Worm (Caenorhabditis elegans) whole organism, L1 larva: ENCODE results near the gene phf-32.
A peak's percentile ranks its signal among the peaks of the same experiment; 100 is the strongest.

ENCODE experiments used
- C34B4.2 ChIP-seq: sonication (generic microtip); optimal IDR thresholded peaks from 2 replicates; lab custom pipeline; 2017; ENCODE audit warnings: mild to moderate bottlenecking, missing genetic modification characterization, missing compliant biosample characterization
- F16B12.6 ChIP-seq: fragments of 150-350 bp; optimal IDR thresholded peaks from 2 replicates; lab custom pipeline; 2014; ENCODE audit warnings: missing biosample characterization, missing genetic modification characterization
- Y116A8C.19 ChIP-seq: sonication (generic microtip); optimal IDR thresholded peaks from 2 replicates; lab custom pipeline; 2016; ENCODE audit warnings: missing compliant biosample characterization, missing genetic modification characterization, borderline replicate concordance
- alr-1 ChIP-seq: fragments of 200-800 bp; sonication (Bioruptor generic); optimal IDR thresholded peaks from 2 replicates; lab custom pipeline; 2018; ENCODE audit warnings: borderline replicate concordance, mild to moderate bottlenecking, missing genetic modification characterization, missing compliant biosample characterization
- blmp-1 ChIP-seq: fragments of 150-350 bp; optimal IDR thresholded peaks from 2 replicates; lab custom pipeline; 2014; ENCODE audit warnings: missing biosample characterization, missing genetic modification characterization
- ceh-63 ChIP-seq: fragments of 200-800 bp; sonication (Bioruptor generic); optimal IDR thresholded peaks from 2 replicates; lab custom pipeline; 2018; ENCODE audit warnings: mild to moderate bottlenecking, missing genetic modification characterization, missing compliant biosample characterization
- ceh-88 ChIP-seq: fragments of 200-800 bp; sonication (Bioruptor generic); IDR thresholded peaks from 2 replicates; pipeline ENCODE4 v1.3.6; 2022; ENCODE audit warnings: missing genetic modification characterization, missing compliant biosample characterization
- ces-1 ChIP-seq: fragments of 150-350 bp; optimal IDR thresholded peaks from 2 replicates; lab custom pipeline; 2014; ENCODE audit warnings: missing biosample characterization, missing genetic modification reagents, missing genetic modification characterization
- dpl-1 ChIP-seq, 3 experiments: fragments of 150-350 bp in 2 of 3; sonication (generic microtip) in 1 of 3; optimal IDR thresholded peaks; 2 replicates each; lab custom pipeline; 2014 to 2017; ENCODE audit warnings: missing biosample characterization in 3 of 3, missing genetic modification characterization in 3 of 3, missing genetic modification reagents in 3 of 3
- efl-1 ChIP-seq, 4 experiments: fragments of 150-350 bp; optimal IDR thresholded peaks in 3 of 4; peaks in 1 of 4; 1 replicate in 1 of 4; 2 replicates in 3 of 4; lab custom pipeline; 2014; ENCODE audit warnings: missing biosample characterization in 2 of 4, missing genetic modification characterization in 2 of 4, missing genetic modification reagents in 2 of 4
- egl-13 ChIP-seq: sonication (generic microtip); optimal IDR thresholded peaks from 2 replicates; lab custom pipeline; 2016; ENCODE audit warnings: missing genotype, missing genetic modification reagents, missing genetic modification characterization, missing compliant biosample characterization
- egl-27 ChIP-seq, 2 experiments: fragments of 150-350 bp in 1 of 2; sonication (generic microtip); optimal IDR thresholded peaks; 3 replicates each; lab custom pipeline; 2017 to 2018; ENCODE audit warnings: missing biosample characterization in 2 of 2, missing genetic modification characterization in 2 of 2, missing genetic modification reagents in 2 of 2
- elt-2 ChIP-seq: sonication (generic microtip); optimal IDR thresholded peaks from 2 replicates; lab custom pipeline; 2016; ENCODE audit warnings: missing genetic modification characterization, mild to moderate bottlenecking, inconsistent platforms, missing compliant biosample characterization, missing genetic modification reagents
- elt-3 ChIP-seq, 6 experiments: fragments of 150-350 bp in 1 of 6; sonication (generic microtip); optimal IDR thresholded peaks; 2 replicates each; lab custom pipeline; 2017 to 2018; ENCODE audit warnings: missing biosample characterization in 6 of 6, missing genetic modification characterization in 6 of 6, inconsistent platforms in 1 of 6
- ets-5 ChIP-seq: fragments of 200-800 bp; sonication (Bioruptor generic); IDR thresholded peaks from 2 replicates; pipeline ENCODE4 v1.3.6; 2022; ENCODE audit warnings: missing genetic modification characterization, missing compliant biosample characterization
- fkh-10 ChIP-seq: sonication (generic microtip); optimal IDR thresholded peaks from 2 replicates; lab custom pipeline; 2017; ENCODE audit warnings: missing biosample characterization, missing genetic modification reagents, missing genetic modification characterization
- fkh-8 ChIP-seq: sonication (generic microtip); optimal IDR thresholded peaks from 2 replicates; lab custom pipeline; 2016; ENCODE audit warnings: mild to moderate bottlenecking, missing genetic modification characterization, missing compliant biosample characterization
- fos-1 ChIP-seq: fragments of 150-350 bp; optimal IDR thresholded peaks from 2 replicates; lab custom pipeline; 2014; ENCODE audit warnings: missing biosample characterization, missing genetic modification characterization
- hlh-17 ChIP-seq: fragments of 200-800 bp; sonication (Bioruptor generic); optimal IDR thresholded peaks from 2 replicates; lab custom pipeline; 2018; ENCODE audit warnings: missing genetic modification characterization, mild to moderate bottlenecking, missing compliant biosample characterization, moderate library complexity, borderline replicate concordance
- irx-1 ChIP-seq: sonication (generic microtip); optimal IDR thresholded peaks from 2 replicates; lab custom pipeline; 2016; ENCODE audit warnings: missing genetic modification characterization, missing compliant biosample characterization
- isw-1 ChIP-seq: fragments of 200-800 bp; sonication (Bioruptor generic); IDR thresholded peaks from 2 replicates; pipeline ENCODE4 v1.3.6; 2022; ENCODE audit warnings: missing genetic modification characterization, missing compliant biosample characterization
- lin-15B ChIP-seq: fragments of 150-350 bp; sonication (generic microtip); optimal IDR thresholded peaks from 3 replicates; lab custom pipeline; 2014; ENCODE audit warnings: missing biosample characterization, missing genetic modification characterization
- lin-39 ChIP-seq: fragments of 150-350 bp; optimal IDR thresholded peaks from 2 replicates; lab custom pipeline; 2014; ENCODE audit warnings: missing biosample characterization, missing genetic modification reagents, missing genetic modification characterization
- lsy-2 ChIP-seq, 2 experiments: fragments of 150-350 bp; optimal IDR thresholded peaks; 2 replicates each; lab custom pipeline; 2014; ENCODE audit warnings: missing biosample characterization in 2 of 2, missing genetic modification characterization in 2 of 2
- mab-9 ChIP-seq: fragments of 200-800 bp; sonication (Bioruptor generic); IDR thresholded peaks from 2 replicates; pipeline ENCODE4 v1.3.6; 2022; ENCODE audit warnings: missing genetic modification reagents, missing genetic modification characterization, missing compliant biosample characterization
- mef-2 ChIP-seq: fragments of 150-350 bp; optimal IDR thresholded peaks from 2 replicates; lab custom pipeline; 2014; ENCODE audit warnings: missing biosample characterization, missing genetic modification characterization
- mep-1 ChIP-seq: fragments of 150-350 bp; optimal IDR thresholded peaks from 2 replicates; lab custom pipeline; 2014; ENCODE audit warnings: missing biosample characterization, missing genetic modification characterization
- nhr-11 ChIP-seq: fragments of 150-350 bp; optimal IDR thresholded peaks from 2 replicates; lab custom pipeline; 2014; ENCODE audit warnings: missing biosample characterization, missing genetic modification characterization
- nhr-12 ChIP-seq: sonication (generic microtip); optimal IDR thresholded peaks from 2 replicates; lab custom pipeline; 2017; ENCODE audit warnings: missing biosample characterization, missing genetic modification characterization
- nhr-19 ChIP-seq: fragments of 200-800 bp; sonication (Bioruptor generic); conservative IDR thresholded peaks from 2 replicates; pipeline ENCODE4 v1.3.6; 2022; ENCODE audit warnings: missing genetic modification characterization, missing compliant biosample characterization
- nhr-20 ChIP-seq: sonication (generic microtip); optimal IDR thresholded peaks from 2 replicates; lab custom pipeline; 2016; ENCODE audit warnings: mild to moderate bottlenecking, missing genetic modification characterization, missing compliant biosample characterization
- nhr-28 ChIP-seq: fragments of 150-350 bp; optimal IDR thresholded peaks from 2 replicates; lab custom pipeline; 2014; ENCODE audit warnings: missing biosample characterization, missing genetic modification characterization
- nhr-76 ChIP-seq: sonication (generic microtip); optimal IDR thresholded peaks from 2 replicates; lab custom pipeline; 2017; ENCODE audit warnings: missing biosample characterization, missing genetic modification characterization
- nhr-77 ChIP-seq: fragments of 150-350 bp; optimal IDR thresholded peaks from 2 replicates; lab custom pipeline; 2014; ENCODE audit warnings: missing biosample characterization, missing genetic modification characterization
- nhr-85 ChIP-seq: sonication (generic microtip); peaks from one replicate; lab custom pipeline; 2016; ENCODE audit warnings: missing genetic modification characterization, inconsistent platforms, missing compliant biosample characterization
- pax-3 ChIP-seq: fragments of 200-800 bp; sonication (Bioruptor generic); optimal IDR thresholded peaks from 2 replicates; lab custom pipeline; 2018; ENCODE audit warnings: mild to moderate bottlenecking, missing genetic modification characterization, moderate library complexity, missing compliant biosample characterization
- pqm-1 ChIP-seq: sonication (generic microtip); optimal IDR thresholded peaks from 3 replicates; lab custom pipeline; 2017; ENCODE audit warnings: missing biosample characterization, missing genetic modification characterization
- rnt-1 ChIP-seq: sonication (generic microtip); optimal IDR thresholded peaks from 2 replicates; lab custom pipeline; 2016; ENCODE audit warnings: mild to moderate bottlenecking, missing genetic modification characterization, moderate library complexity, missing compliant biosample characterization
- skn-1 ChIP-seq: fragments of 150-350 bp; optimal IDR thresholded peaks from 2 replicates; lab custom pipeline; 2014; ENCODE audit warnings: missing biosample characterization, missing genetic modification characterization
- sox-4 ChIP-seq: sonication (generic microtip); optimal IDR thresholded peaks from 2 replicates; lab custom pipeline; 2016; ENCODE audit warnings: missing genetic modification characterization, missing compliant biosample characterization
- tbx-2 ChIP-seq: sonication (generic microtip); optimal IDR thresholded peaks from 2 replicates; lab custom pipeline; 2016; ENCODE audit warnings: missing genetic modification characterization, missing compliant biosample characterization
- tlp-1 ChIP-seq: fragments of 150-350 bp; optimal IDR thresholded peaks from 2 replicates; lab custom pipeline; 2014; ENCODE audit warnings: missing biosample characterization, missing genetic modification characterization
- unc-30 ChIP-seq: sonication (generic microtip); optimal IDR thresholded peaks from 2 replicates; lab custom pipeline; 2017; ENCODE audit warnings: missing biosample characterization, missing genetic modification characterization
- unc-62 ChIP-seq: fragments of 150-350 bp; optimal IDR thresholded peaks from 2 replicates; lab custom pipeline; 2014; ENCODE audit warnings: missing biosample characterization, missing genetic modification reagents, missing genetic modification characterization
- unc-86 ChIP-seq: sonication (generic microtip); optimal IDR thresholded peaks from 2 replicates; lab custom pipeline; 2016; ENCODE audit warnings: missing genetic modification characterization, missing compliant biosample characterization
- unc-98 ChIP-seq: fragments of 200-800 bp; sonication (Bioruptor generic); IDR thresholded peaks from 2 replicates; pipeline ENCODE4 v1.3.6; 2022; ENCODE audit warnings: missing genetic modification characterization, missing compliant biosample characterization
- vab-15 ChIP-seq: sonication (generic microtip); optimal IDR thresholded peaks from 2 replicates; lab custom pipeline; 2017; ENCODE audit warnings: missing genotype, mild to moderate bottlenecking, missing genetic modification characterization, missing compliant biosample characterization
- xbp-1 ChIP-seq: sonication (generic microtip); optimal IDR thresholded peaks from 2 replicates; lab custom pipeline; 2016; ENCODE audit warnings: missing genetic modification characterization, missing compliant biosample characterization
- zip-4 ChIP-seq: fragments of 200-800 bp; sonication (Bioruptor generic); optimal IDR thresholded peaks from 2 replicates; lab custom pipeline; 2018; ENCODE audit warnings: mild to moderate bottlenecking, missing genetic modification characterization, moderate library complexity, missing compliant biosample characterization
- ztf-11 ChIP-seq, 2 experiments: sonication (generic microtip); optimal IDR thresholded peaks; 2 replicates each; lab custom pipeline; 2016 to 2017; ENCODE audit warnings: missing genetic modification characterization in 2 of 2, missing biosample characterization in 1 of 2, missing compliant biosample characterization in 1 of 2
- ztf-4 ChIP-seq: fragments of 150-350 bp; optimal IDR thresholded peaks from 2 replicates; lab custom pipeline; 2014; ENCODE audit warnings: missing biosample characterization, missing genetic modification characterization

phf-32 gene

DNA sequence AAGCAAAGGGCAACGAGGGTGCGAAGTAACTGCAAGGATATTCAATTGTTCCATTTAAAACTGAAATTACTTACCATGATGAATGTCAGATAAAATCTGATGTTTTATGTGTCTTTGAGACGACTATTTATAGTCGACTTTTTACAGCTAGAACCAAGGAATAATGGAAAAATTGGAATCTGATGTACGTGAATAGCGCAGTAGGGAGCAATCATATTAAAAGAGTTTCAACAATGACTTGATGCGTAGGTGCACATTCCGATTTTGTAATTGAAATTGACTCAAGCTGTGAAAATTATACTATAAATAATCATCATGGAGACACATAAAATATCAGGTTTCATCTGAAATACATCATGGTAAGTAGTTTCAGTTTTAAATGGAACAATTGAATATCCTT, 36.6 kb downstream of the phf-32 start, which contains the start of the genes nspc-9 and nspc-10:
TSS of gene nspc-9 (minus strand) at position 101 of the 400 bp plus-strand sequence.
TSS of gene nspc-10 (plus strand) at position 331 of the 400 bp plus-strand sequence.
- no peak for TF ChIP-seq elt-2 (tag; lab: Kevin White, UChicago)
- no peak for TF ChIP-seq mep-1
- TF ChIP-seq nhr-28, result no peak
- TF ChIP-seq egl-27 (tag; optimal IDR thresholded peaks at IDR 0.05; lab: Kevin White, UChicago), result no peak
- no peak for TF ChIP-seq lin-15B (tag; lab: Kevin White, UChicago)
- TF ChIP-seq hlh-17 (GFP tag; lab: Kevin White, UChicago), result no peak
- no peak for TF ChIP-seq mef-2 (tag; lab: Kevin White, UChicago)
- no peak for TF ChIP-seq sox-4 (tag; lab: Kevin White, UChicago)
- TF ChIP-seq lin-39 (tag; lab: Kevin White, UChicago), result no peak
- no peak for TF ChIP-seq fos-1 (tag; lab: Kevin White, UChicago)
- no peak for TF ChIP-seq efl-1 (optimal IDR thresholded peaks at IDR 0.05; lab: Kevin White, UChicago)
- no peak for TF ChIP-seq efl-1 (GFP tag; optimal IDR thresholded peaks at IDR 0.05 in 1 of 2; lab: Kevin White, UChicago)
- TF ChIP-seq unc-30, result no peak
- TF ChIP-seq pax-3 (tag; lab: Kevin White, UChicago), result no peak
- no peak for TF ChIP-seq unc-98 (GFP tag; lab: Robert Waterston, UW)
- TF ChIP-seq nhr-20 (tag; lab: Kevin White, UChicago), result no peak
- no peak for TF ChIP-seq fkh-8 (tag; lab: Kevin White, UChicago)
- no peak for TF ChIP-seq skn-1 (tag; lab: Kevin White, UChicago)
- no peak for TF ChIP-seq elt-3 (tag; optimal IDR thresholded peaks at IDR 0.05; lab: Kevin White, UChicago)
- no peak for TF ChIP-seq tlp-1 (tag; lab: Kevin White, UChicago)
- no peak for TF ChIP-seq pqm-1

- TF ChIP-seq ces-1 (GFP tag; lab: Kevin White, UChicago) (no peak), ceh-63 (GFP tag; lab: Kevin White, UChicago) (no peak), zip-4 (GFP tag; lab: Kevin White, UChicago) (no peak), irx-1 (tag; lab: Kevin White, UChicago) (no peak), ztf-11 (tag; optimal IDR thresholded peaks at IDR 0.05; lab: Kevin White, UChicago) (no peak), C34B4.2 (no peak), dpl-1 (GFP tag; optimal IDR thresholded peaks at IDR 0.05; lab: Kevin White, UChicago) (no peak), nhr-19 (GFP tag; lab: Robert Waterston, UW) (no peak), nhr-11 (tag; lab: Kevin White, UChicago) (no peak), blmp-1 (tag; lab: Kevin White, UChicago) (no peak), xbp-1 (tag; lab: Kevin White, UChicago) (no peak), unc-86 (tag; lab: Kevin White, UChicago) (no peak), rnt-1 (no peak)
These were observed 40.1 kb downstream of the phf-32 start, which contains the start of gene F42F12.11 for ce11 chrX:12346729-12347128. Gene F42F12.11, plus strand, starts transcription at chrX:12347029.

- TF ChIP-seq nhr-12 (no peak), alr-1 (tag; lab: Kevin White, UChicago) (no peak), blmp-1 (tag; lab: Kevin White, UChicago) (no peak), isw-1 (no peak), ces-1 (GFP tag; lab: Kevin White, UChicago) (no peak), nhr-76 (tag; lab: Kevin White, UChicago) (no peak), unc-62 (GFP tag; lab: Kevin White, UChicago) (no peak), nhr-20 (tag; lab: Kevin White, UChicago) (peak; percentile 57), vab-15 (no peak), Y116A8C.19 (tag; lab: Kevin White, UChicago) (no peak), lsy-2 (tag; optimal IDR thresholded peaks at IDR 0.05; lab: Kevin White, UChicago) (no peak), fkh-10 (GFP tag; lab: Kevin White, UChicago) (no peak), unc-98 (GFP tag; lab: Robert Waterston, UW) (no peak), ztf-4 (tag; lab: Kevin White, UChicago) (no peak), mab-9 (GFP tag; lab: Robert Waterston, UW) (no peak), F16B12.6 (no peak), nhr-11 (tag; lab: Kevin White, UChicago) (no peak), egl-13 (no peak), ets-5 (GFP tag; lab: Robert Waterston, UW) (no peak), tbx-2 (tag; lab: Kevin White, UChicago) (peak; percentile 6), nhr-77 (peak; percentile 5), nhr-85 (tag; lab: Kevin White, UChicago) (peak; percentile 80), ceh-88 (GFP tag; lab: Robert Waterston, UW) (no peak)
These were observed 41.2 kb downstream of the phf-32 start for ce11 chrX:12347822-12348221.
